Fruit fly (Drosophila melanogaster): ENCODE data around the gene CG13083.

DNA sequence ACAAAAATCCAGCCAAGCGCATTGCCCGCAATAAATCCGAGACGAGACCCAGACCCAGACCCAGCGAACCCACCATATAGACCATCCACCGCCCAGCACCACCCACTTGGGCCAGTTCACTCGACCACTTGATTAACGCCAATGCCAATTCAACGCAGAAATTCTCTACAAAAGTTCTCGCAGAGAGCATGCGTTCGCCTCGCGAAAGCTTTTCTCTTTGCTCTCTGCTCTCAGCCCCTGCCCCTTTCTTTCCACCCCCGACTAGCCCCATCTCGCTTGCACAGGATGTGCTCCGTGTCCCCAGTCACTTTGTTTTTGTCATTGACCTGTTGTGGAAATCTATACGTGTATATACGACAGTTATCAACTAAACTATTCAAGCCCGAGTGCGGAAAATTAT is 32.3 kb downstream of the CG13083 start:
- TF ChIP-seq dmrt93B (GFP tag; optimal IDR thresholded peaks at IDR 0.05) (no peak), usp (GFP tag; optimal IDR thresholded peaks at IDR 0.05) (no peak), lola (GFP tag; optimal IDR thresholded peaks at IDR 0.05) (no peak), br (GFP tag; optimal IDR thresholded peaks at IDR 0.05) (no peak)

Data from whole organism, wandering third instar larva.